Worm (Caenorhabditis elegans) whole organism, L2 larva: Measurements from ENCODE around the gene mrpl-48.

Experiments
- C34F6.9 ChIP-seq: fragments of 150-350 bp; optimal IDR thresholded peaks from 2 replicates; lab custom pipeline; 2014; ENCODE audit warnings: missing biosample characterization, missing genetic modification characterization
- F13H6.1 ChIP-seq: sonication (generic microtip); optimal IDR thresholded peaks from 2 replicates; lab custom pipeline; 2016; ENCODE audit warnings: missing genetic modification characterization, missing compliant biosample characterization
- R02D3.7 ChIP-seq: fragments of 150-350 bp; optimal IDR thresholded peaks from 2 replicates; lab custom pipeline; 2014; ENCODE audit warnings: missing biosample characterization, missing genetic modification characterization
- Y55F3AM.14 ChIP-seq: fragments of 200-800 bp; sonication (Bioruptor generic); optimal IDR thresholded peaks from 2 replicates; lab custom pipeline; 2018; ENCODE audit warnings: mild to moderate bottlenecking, missing genetic modification characterization, missing compliant biosample characterization
- aly-2 ChIP-seq: fragments of 150-350 bp; optimal IDR thresholded peaks from 2 replicates; lab custom pipeline; 2014; ENCODE audit warnings: missing biosample characterization, missing genetic modification characterization
- ama-1 ChIP-seq: fragments of 150-350 bp; optimal IDR thresholded peaks from 2 replicates; lab custom pipeline; 2018; ENCODE audit warnings: inconsistent platforms
- blmp-1 ChIP-seq: sonication (generic microtip); optimal IDR thresholded peaks from 2 replicates; lab custom pipeline; 2017; ENCODE audit warnings: missing genetic modification characterization, mild to moderate bottlenecking, missing compliant biosample characterization, antibody characterized with exemption, moderate library complexity; ENCODE audit not compliant: insufficient read depth
- ceh-82 ChIP-seq: fragments of 150-350 bp; optimal IDR thresholded peaks from 2 replicates; lab custom pipeline; 2014; ENCODE audit warnings: missing biosample characterization, missing genetic modification characterization
- crh-2 ChIP-seq: sonication (generic microtip); optimal IDR thresholded peaks from 2 replicates; lab custom pipeline; 2017; ENCODE audit warnings: missing biosample characterization, missing genetic modification characterization
- dmd-4 ChIP-seq: sonication (generic microtip); optimal IDR thresholded peaks from 2 replicates; lab custom pipeline; 2017; ENCODE audit warnings: missing biosample characterization, missing genetic modification characterization
- elt-1 ChIP-seq: fragments of 150-350 bp; optimal IDR thresholded peaks from 2 replicates; lab custom pipeline; 2014; ENCODE audit warnings: missing biosample characterization, missing genetic modification characterization
- elt-3 ChIP-seq: sonication (generic microtip); optimal IDR thresholded peaks from 2 replicates; lab custom pipeline; 2017; ENCODE audit warnings: missing biosample characterization, missing genetic modification characterization
- fos-1 ChIP-seq: fragments of 150-350 bp; optimal IDR thresholded peaks from 2 replicates; lab custom pipeline; 2014; ENCODE audit warnings: missing biosample characterization, missing genetic modification characterization
- gmeb-1 ChIP-seq: fragments of 150-350 bp; optimal IDR thresholded peaks from 2 replicates; lab custom pipeline; 2014; ENCODE audit warnings: missing biosample characterization, missing genetic modification characterization
- lin-13 ChIP-seq: fragments of 150-350 bp; optimal IDR thresholded peaks from 2 replicates; lab custom pipeline; 2014; ENCODE audit warnings: missing biosample characterization, missing genetic modification reagents, missing genetic modification characterization
- lsy-2 ChIP-seq, 2 experiments: fragments of 150-350 bp in 1 of 2; sonication (generic microtip) in 1 of 2; optimal IDR thresholded peaks; 2 replicates each; lab custom pipeline; 2014 to 2017; ENCODE audit warnings: missing biosample characterization in 2 of 2, missing genetic modification characterization in 2 of 2
- mab-5 ChIP-seq: fragments of 150-350 bp; optimal IDR thresholded peaks from 2 replicates; lab custom pipeline; 2014; ENCODE audit warnings: missing biosample characterization, missing genetic modification characterization
- mdl-1 ChIP-seq, 2 experiments: fragments of 150-350 bp in 1 of 2; sonication (generic microtip) in 1 of 2; optimal IDR thresholded peaks; 2 replicates each; lab custom pipeline; 2017; ENCODE audit warnings: missing biosample characterization in 2 of 2, missing genetic modification characterization in 2 of 2
- nhr-129 ChIP-seq: fragments of 150-350 bp; optimal IDR thresholded peaks from 2 replicates; lab custom pipeline; 2014; ENCODE audit warnings: missing biosample characterization, missing genetic modification characterization
- nhr-21 ChIP-seq: fragments of 150-350 bp; optimal IDR thresholded peaks from 2 replicates; lab custom pipeline; 2014; ENCODE audit warnings: missing biosample characterization, missing genetic modification characterization
- nhr-23 ChIP-seq: fragments of 150-350 bp; optimal IDR thresholded peaks from 2 replicates; lab custom pipeline; 2014; ENCODE audit warnings: missing biosample characterization, missing genetic modification reagents, missing genetic modification characterization
- nhr-25 ChIP-seq: fragments of 150-350 bp; sonication (generic microtip); optimal IDR thresholded peaks from 3 replicates; lab custom pipeline; 2014; ENCODE audit warnings: missing biosample characterization, missing genetic modification characterization
- nhr-77 ChIP-seq: fragments of 150-350 bp; optimal IDR thresholded peaks from 2 replicates; lab custom pipeline; 2014; ENCODE audit warnings: missing biosample characterization, missing genetic modification characterization
- peb-1 ChIP-seq: fragments of 150-350 bp; optimal IDR thresholded peaks from 2 replicates; lab custom pipeline; 2014; ENCODE audit warnings: missing biosample characterization, missing genetic modification characterization
- sem-4 ChIP-seq: fragments of 150-350 bp; optimal IDR thresholded peaks from 2 replicates; lab custom pipeline; 2014; ENCODE audit warnings: missing biosample characterization, missing genetic modification reagents, missing genetic modification characterization
- skn-1 ChIP-seq: sonication (generic microtip); optimal IDR thresholded peaks from 2 replicates; lab custom pipeline; 2017; ENCODE audit warnings: missing biosample characterization, missing genetic modification characterization
- snpc-4 ChIP-seq: fragments of 150-350 bp; optimal IDR thresholded peaks from 2 replicates; lab custom pipeline; 2014; ENCODE audit warnings: missing biosample characterization, missing genetic modification characterization
- unc-39 ChIP-seq: fragments of 150-350 bp; optimal IDR thresholded peaks from 2 replicates; lab custom pipeline; 2014; ENCODE audit warnings: missing biosample characterization, missing genetic modification characterization
- unc-55 ChIP-seq: fragments of 150-350 bp; sonication (generic microtip); optimal IDR thresholded peaks from 3 replicates; lab custom pipeline; 2014; ENCODE audit warnings: missing biosample characterization, missing genetic modification reagents, missing genetic modification characterization
- unc-62 ChIP-seq: fragments of 150-350 bp; optimal IDR thresholded peaks from 2 replicates; lab custom pipeline; 2014; ENCODE audit warnings: missing biosample characterization, missing genetic modification reagents, missing genetic modification characterization
- zag-1 ChIP-seq: fragments of 150-350 bp; optimal IDR thresholded peaks from 2 replicates; lab custom pipeline; 2014; ENCODE audit warnings: missing biosample characterization, missing genetic modification characterization
- ztf-1 ChIP-seq: fragments of 200-800 bp; sonication (Bioruptor generic); conservative IDR thresholded peaks from 2 replicates; pipeline ENCODE4 v1.3.6; 2022; ENCODE audit warnings: missing genetic modification characterization, missing compliant biosample characterization
- ztf-11 ChIP-seq: sonication (generic microtip); optimal IDR thresholded peaks from 2 replicates; lab custom pipeline; 2017; ENCODE audit warnings: missing biosample characterization, missing genetic modification characterization
- ztf-4 ChIP-seq: fragments of 150-350 bp; optimal IDR thresholded peaks from 2 replicates; lab custom pipeline; 2014; ENCODE audit warnings: missing biosample characterization, missing genetic modification characterization

mrpl-48 gene

ce11 chrV:5594315-5594714, 809 bp downstream of the mrpl-48 start, which contains the start of gene crn-2:
Gene crn-2 (plus strand): TSS chrV:5594615.
- TF ChIP-seq R02D3.7 (tag; lab: Kevin White, UChicago) (no peak), unc-39 (no peak), C34F6.9 (no peak), lin-13 (GFP tag; lab: Kevin White, UChicago) (no peak), nhr-25 (tag; lab: Kevin White, UChicago) (no peak), zag-1 (tag; lab: Kevin White, UChicago) (no peak)
- TF ChIP-seq, all 48 proteins: peak for 0

DNA sequence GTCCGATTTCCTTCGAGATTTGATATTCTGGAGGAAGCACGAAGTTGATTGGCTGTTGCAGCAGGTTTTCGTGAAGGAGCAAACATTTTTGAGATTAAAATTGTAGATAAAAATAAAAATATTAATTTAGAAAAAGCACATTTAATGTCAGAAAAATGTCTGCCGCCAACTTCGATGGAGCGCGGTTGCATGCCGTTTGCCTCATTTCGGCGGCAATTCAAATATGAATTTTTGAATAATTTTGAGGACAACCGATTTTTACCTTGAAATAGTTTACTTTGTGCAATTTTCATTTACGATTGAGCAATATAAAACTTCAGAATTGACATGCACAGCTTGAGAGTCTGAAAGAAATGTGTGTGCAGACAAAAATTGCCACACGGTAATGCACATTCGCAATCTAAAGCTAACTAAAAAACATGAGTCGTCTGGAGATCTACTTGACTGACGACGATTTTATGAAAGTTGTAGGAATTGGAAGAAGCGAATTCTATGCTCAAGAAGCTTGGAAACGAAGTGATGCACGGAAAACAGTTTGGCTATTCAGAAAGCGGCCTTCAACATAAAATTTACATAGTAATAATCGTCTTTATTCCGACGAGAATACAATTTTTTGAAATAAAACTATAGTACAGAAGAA, 3.0 kb downstream of the mrpl-48 start, which contains the start of gene zhit-1:
Gene zhit-1 (minus strand): TSS at position 161 of the 640 bp plus-strand sequence.
- peak; percentile 56 for TF ChIP-seq unc-55 (GFP tag; lab: Kevin White, UChicago)
- TF ChIP-seq snpc-4 (tag; lab: Kevin White, UChicago) = peak; percentile 61
- no peak for TF ChIP-seq blmp-1 (tag; lab: Kevin White, UChicago)
- peak; percentile 11 for TF ChIP-seq lin-13 (GFP tag; lab: Kevin White, UChicago)
- peak; percentile 36 for TF ChIP-seq C34F6.9
- peak; percentile 93 for TF ChIP-seq gmeb-1
- TF ChIP-seq lsy-2 (tag; optimal IDR thresholded peaks at IDR 0.05; lab: Kevin White, UChicago) = peak in 1 of 2 experiments; percentile 58
- no peak for TF ChIP-seq ztf-4
- no peak for TF ChIP-seq nhr-23 (tag; lab: Kevin White, UChicago)
- peak; percentile 1 for TF ChIP-seq nhr-129

DNA sequence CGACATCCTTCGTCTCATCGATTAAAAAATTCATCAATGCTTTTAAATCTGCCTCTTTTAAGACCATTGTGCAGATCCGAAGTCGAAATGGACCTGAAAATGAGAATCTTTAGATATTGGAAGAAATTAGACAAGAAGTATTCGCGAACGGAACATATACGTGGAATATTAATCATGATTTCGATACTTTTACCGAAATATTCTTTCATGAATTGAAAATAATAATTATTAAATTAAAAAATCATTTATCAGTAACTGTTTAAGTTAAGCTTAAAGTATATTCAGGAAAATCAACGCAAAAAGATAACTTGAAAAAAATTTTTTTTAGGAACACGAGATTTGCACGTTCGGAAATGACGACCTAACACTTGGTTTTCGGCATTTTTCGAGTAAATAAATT, 7.8 kb downstream of the mrpl-48 start, which contains the start of gene CD4.8:
Gene CD4.8 (minus strand): TSS at position 101 of the 400 bp plus-strand sequence.
- TF ChIP-seq nhr-25 (tag; lab: Kevin White, UChicago) = no peak
- TF ChIP-seq nhr-21 = no peak
- TF ChIP-seq Y55F3AM.14 (GFP tag; lab: Kevin White, UChicago) = no peak
- TF ChIP-seq aly-2 = no peak
- TF ChIP-seq dmd-4 (tag; lab: Kevin White, UChicago) = no peak
- no peak for TF ChIP-seq elt-1 (tag; lab: Kevin White, UChicago)
- no peak for TF ChIP-seq ama-1 (lab: Kevin White, UChicago)
- TF ChIP-seq unc-62 (GFP tag; lab: Kevin White, UChicago) = no peak
- TF ChIP-seq sem-4 = no peak
- TF ChIP-seq peb-1 (tag; lab: Kevin White, UChicago) = no peak

ce11 chrV:5606255-5606654, 12.7 kb downstream of the mrpl-48 start, which contains the start of gene CD4.1:
Gene CD4.1 (plus strand): TSS chrV:5606555.
- no peak for TF ChIP-seq ztf-11 (tag; lab: Kevin White, UChicago)
- TF ChIP-seq lin-13 (GFP tag; lab: Kevin White, UChicago) = no peak
- no peak for TF ChIP-seq nhr-77
- no peak for TF ChIP-seq gmeb-1
- no peak for TF ChIP-seq elt-3 (tag; lab: Kevin White, UChicago)
- no peak for TF ChIP-seq aly-2
- TF ChIP-seq snpc-4 (tag; lab: Kevin White, UChicago) = no peak
- TF ChIP-seq nhr-25 (tag; lab: Kevin White, UChicago) = no peak
- no peak for TF ChIP-seq mab-5 (tag; lab: Kevin White, UChicago)
- TF ChIP-seq mdl-1 (tag; optimal IDR thresholded peaks at IDR 0.05; lab: Kevin White, UChicago) = no peak
- no peak for TF ChIP-seq fos-1 (tag; lab: Kevin White, UChicago)
- TF ChIP-seq F13H6.1 (tag; lab: Kevin White, UChicago) = no peak
- no peak for TF ChIP-seq blmp-1 (tag; lab: Kevin White, UChicago)
- no peak for TF ChIP-seq C34F6.9
- no peak for TF ChIP-seq dmd-4 (tag; lab: Kevin White, UChicago)
- TF ChIP-seq sem-4 = no peak
- no peak for TF ChIP-seq crh-2
- no peak for TF ChIP-seq unc-39

- TF ChIP-seq R02D3.7 (tag; lab: Kevin White, UChicago) (no peak), nhr-129 (no peak), skn-1 (no peak), ceh-82 (tag; lab: Kevin White, UChicago) (no peak), crh-2 (no peak), mab-5 (tag; lab: Kevin White, UChicago) (no peak), snpc-4 (tag; lab: Kevin White, UChicago) (no peak), ztf-11 (tag; lab: Kevin White, UChicago) (no peak), elt-1 (tag; lab: Kevin White, UChicago) (no peak), ztf-1 (GFP tag; lab: Robert Waterston, UW) (no peak), nhr-21 (no peak), nhr-77 (no peak)
Observed at ce11 chrV:5610186-5610585, 16.7 kb downstream of the mrpl-48 start.
